Worm (Caenorhabditis elegans) whole organism, L1 larva: Measurements from ENCODE around the gene Y54G2A.11.

Experiments
- C04F5.9 ChIP-seq: sonication (generic microtip); optimal IDR thresholded peaks from 2 replicates; lab custom pipeline; 2016; ENCODE audit warnings: missing genetic modification characterization, missing compliant biosample characterization
- Y116A8C.19 ChIP-seq: sonication (generic microtip); optimal IDR thresholded peaks from 2 replicates; lab custom pipeline; 2016; ENCODE audit warnings: missing compliant biosample characterization, missing genetic modification characterization, borderline replicate concordance
- aha-1 ChIP-seq: fragments of 150-350 bp; optimal IDR thresholded peaks from 2 replicates; lab custom pipeline; 2014; ENCODE audit warnings: missing biosample characterization, missing genetic modification characterization
- ama-1 ChIP-seq: fragments of 150-350 bp; optimal IDR thresholded peaks from 2 replicates; lab custom pipeline; 2014
- blmp-1 ChIP-seq: fragments of 150-350 bp; optimal IDR thresholded peaks from 2 replicates; lab custom pipeline; 2014; ENCODE audit warnings: missing biosample characterization, missing genetic modification characterization
- ceh-8 ChIP-seq: fragments of 200-800 bp; sonication (Bioruptor generic); optimal IDR thresholded peaks from 2 replicates; lab custom pipeline; 2018; ENCODE audit warnings: mild to moderate bottlenecking, missing genetic modification characterization, moderate library complexity, missing compliant biosample characterization
- ceh-88 ChIP-seq: fragments of 200-800 bp; sonication (Bioruptor generic); IDR thresholded peaks from 2 replicates; pipeline ENCODE4 v1.3.6; 2022; ENCODE audit warnings: missing genetic modification characterization, missing compliant biosample characterization
- dpl-1 ChIP-seq, 3 experiments: fragments of 150-350 bp in 2 of 3; sonication (generic microtip) in 1 of 3; optimal IDR thresholded peaks; 2 replicates each; lab custom pipeline; 2014 to 2017; ENCODE audit warnings: missing biosample characterization in 3 of 3, missing genetic modification characterization in 3 of 3, missing genetic modification reagents in 3 of 3
- dsc-1 ChIP-seq: sonication (generic microtip); optimal IDR thresholded peaks from 2 replicates; lab custom pipeline; 2016; ENCODE audit warnings: mild to moderate bottlenecking, missing genetic modification characterization, missing compliant biosample characterization
- efl-1 ChIP-seq, 4 experiments: fragments of 150-350 bp; optimal IDR thresholded peaks in 3 of 4; peaks in 1 of 4; 1 replicate in 1 of 4; 2 replicates in 3 of 4; lab custom pipeline; 2014; ENCODE audit warnings: missing biosample characterization in 2 of 4, missing genetic modification characterization in 2 of 4, missing genetic modification reagents in 2 of 4
- elt-2 ChIP-seq: sonication (generic microtip); optimal IDR thresholded peaks from 2 replicates; lab custom pipeline; 2016; ENCODE audit warnings: missing genetic modification characterization, mild to moderate bottlenecking, inconsistent platforms, missing compliant biosample characterization, missing genetic modification reagents
- elt-3 ChIP-seq, 6 experiments: fragments of 150-350 bp in 1 of 6; sonication (generic microtip); optimal IDR thresholded peaks; 2 replicates each; lab custom pipeline; 2017 to 2018; ENCODE audit warnings: missing biosample characterization in 6 of 6, missing genetic modification characterization in 6 of 6, inconsistent platforms in 1 of 6
- ets-5 ChIP-seq: fragments of 200-800 bp; sonication (Bioruptor generic); IDR thresholded peaks from 2 replicates; pipeline ENCODE4 v1.3.6; 2022; ENCODE audit warnings: missing genetic modification characterization, missing compliant biosample characterization
- fkh-10 ChIP-seq: sonication (generic microtip); optimal IDR thresholded peaks from 2 replicates; lab custom pipeline; 2017; ENCODE audit warnings: missing biosample characterization, missing genetic modification reagents, missing genetic modification characterization
- fkh-4 ChIP-seq: sonication (generic microtip); optimal IDR thresholded peaks from 2 replicates; lab custom pipeline; 2016; ENCODE audit warnings: missing compliant biosample characterization, missing genetic modification characterization, borderline replicate concordance
- fkh-8 ChIP-seq: sonication (generic microtip); optimal IDR thresholded peaks from 2 replicates; lab custom pipeline; 2016; ENCODE audit warnings: mild to moderate bottlenecking, missing genetic modification characterization, missing compliant biosample characterization
- grh-1 ChIP-seq: fragments of 200-800 bp; sonication (Bioruptor generic); IDR thresholded peaks from 2 replicates; pipeline ENCODE4 v1.3.6; 2022; ENCODE audit warnings: missing genetic modification reagents, missing genetic modification characterization, missing compliant biosample characterization
- hlh-17 ChIP-seq: fragments of 200-800 bp; sonication (Bioruptor generic); optimal IDR thresholded peaks from 2 replicates; lab custom pipeline; 2018; ENCODE audit warnings: missing genetic modification characterization, mild to moderate bottlenecking, missing compliant biosample characterization, moderate library complexity, borderline replicate concordance
- hlh-4 ChIP-seq: sonication (generic microtip); optimal IDR thresholded peaks from 2 replicates; lab custom pipeline; 2016; ENCODE audit warnings: mild to moderate bottlenecking, missing genetic modification characterization, missing compliant biosample characterization
- jun-1 ChIP-seq: fragments of 150-350 bp; optimal IDR thresholded peaks from 2 replicates; lab custom pipeline; 2014; ENCODE audit warnings: missing biosample characterization, missing genetic modification reagents, missing genetic modification characterization
- lin-13 ChIP-seq: fragments of 150-350 bp; optimal IDR thresholded peaks from 2 replicates; lab custom pipeline; 2014; ENCODE audit warnings: missing biosample characterization, missing genetic modification reagents, missing genetic modification characterization
- lin-14 ChIP-seq: fragments of 200-800 bp; sonication (Bioruptor generic); optimal IDR thresholded peaks from 2 replicates; lab custom pipeline; 2018; ENCODE audit warnings: mild to moderate bottlenecking, missing genetic modification characterization, moderate library complexity, missing compliant biosample characterization
- lin-35 ChIP-seq, 2 experiments: fragments of 150-350 bp; optimal IDR thresholded peaks; 2 replicates each; lab custom pipeline; 2014; ENCODE audit warnings: missing biosample characterization in 2 of 2, missing genetic modification characterization in 2 of 2, missing genetic modification reagents in 2 of 2
- lin-39 ChIP-seq: fragments of 150-350 bp; optimal IDR thresholded peaks from 2 replicates; lab custom pipeline; 2014; ENCODE audit warnings: missing biosample characterization, missing genetic modification reagents, missing genetic modification characterization
- lir-3 ChIP-seq: sonication (generic microtip); optimal IDR thresholded peaks from 2 replicates; lab custom pipeline; 2016; ENCODE audit warnings: mild to moderate bottlenecking, missing genetic modification characterization, moderate library complexity, missing compliant biosample characterization; ENCODE audit not compliant: poor library complexity
- lsy-2 ChIP-seq, 2 experiments: fragments of 150-350 bp; optimal IDR thresholded peaks; 2 replicates each; lab custom pipeline; 2014; ENCODE audit warnings: missing biosample characterization in 2 of 2, missing genetic modification characterization in 2 of 2
- mab-9 ChIP-seq: fragments of 200-800 bp; sonication (Bioruptor generic); IDR thresholded peaks from 2 replicates; pipeline ENCODE4 v1.3.6; 2022; ENCODE audit warnings: missing genetic modification reagents, missing genetic modification characterization, missing compliant biosample characterization
- mef-2 ChIP-seq: fragments of 150-350 bp; optimal IDR thresholded peaks from 2 replicates; lab custom pipeline; 2014; ENCODE audit warnings: missing biosample characterization, missing genetic modification characterization
- mep-1 ChIP-seq: fragments of 150-350 bp; optimal IDR thresholded peaks from 2 replicates; lab custom pipeline; 2014; ENCODE audit warnings: missing biosample characterization, missing genetic modification characterization
- nhr-11 ChIP-seq: fragments of 150-350 bp; optimal IDR thresholded peaks from 2 replicates; lab custom pipeline; 2014; ENCODE audit warnings: missing biosample characterization, missing genetic modification characterization
- nhr-12 ChIP-seq: sonication (generic microtip); optimal IDR thresholded peaks from 2 replicates; lab custom pipeline; 2017; ENCODE audit warnings: missing biosample characterization, missing genetic modification characterization
- nhr-19 ChIP-seq: fragments of 200-800 bp; sonication (Bioruptor generic); conservative IDR thresholded peaks from 2 replicates; pipeline ENCODE4 v1.3.6; 2022; ENCODE audit warnings: missing genetic modification characterization, missing compliant biosample characterization
- nhr-20 ChIP-seq: sonication (generic microtip); optimal IDR thresholded peaks from 2 replicates; lab custom pipeline; 2016; ENCODE audit warnings: mild to moderate bottlenecking, missing genetic modification characterization, missing compliant biosample characterization
- nhr-237 ChIP-seq: fragments of 150-350 bp; optimal IDR thresholded peaks from 2 replicates; lab custom pipeline; 2014; ENCODE audit warnings: missing biosample characterization, missing genetic modification characterization
- nhr-71 ChIP-seq: sonication (generic microtip); optimal IDR thresholded peaks from 2 replicates; lab custom pipeline; 2016; ENCODE audit warnings: mild to moderate bottlenecking, missing genetic modification characterization, moderate library complexity, missing compliant biosample characterization
- nhr-76 ChIP-seq: sonication (generic microtip); optimal IDR thresholded peaks from 2 replicates; lab custom pipeline; 2017; ENCODE audit warnings: missing biosample characterization, missing genetic modification characterization
- nhr-77 ChIP-seq: fragments of 150-350 bp; optimal IDR thresholded peaks from 2 replicates; lab custom pipeline; 2014; ENCODE audit warnings: missing biosample characterization, missing genetic modification characterization
- nhr-85 ChIP-seq: sonication (generic microtip); peaks from one replicate; lab custom pipeline; 2016; ENCODE audit warnings: missing genetic modification characterization, inconsistent platforms, missing compliant biosample characterization
- nhr-90 ChIP-seq: sonication (generic microtip); optimal IDR thresholded peaks from 2 replicates; lab custom pipeline; 2016; ENCODE audit warnings: mild to moderate bottlenecking, missing genetic modification characterization, missing compliant biosample characterization; ENCODE audit not compliant: poor library complexity
- pax-3 ChIP-seq: fragments of 200-800 bp; sonication (Bioruptor generic); optimal IDR thresholded peaks from 2 replicates; lab custom pipeline; 2018; ENCODE audit warnings: mild to moderate bottlenecking, missing genetic modification characterization, moderate library complexity, missing compliant biosample characterization
- snu-23 ChIP-seq: sonication (generic microtip); optimal IDR thresholded peaks from 2 replicates; lab custom pipeline; 2016; ENCODE audit warnings: missing genetic modification characterization, missing compliant biosample characterization
- sptf-1 ChIP-seq: fragments of 150-350 bp; optimal IDR thresholded peaks from 2 replicates; lab custom pipeline; 2014; ENCODE audit warnings: missing biosample characterization, missing genetic modification characterization
- sup-37 ChIP-seq: fragments of 200-800 bp; sonication (Bioruptor generic); optimal IDR thresholded peaks from 2 replicates; lab custom pipeline; 2018; ENCODE audit warnings: mild to moderate bottlenecking, missing genetic modification characterization, missing compliant biosample characterization
- unc-130 ChIP-seq: fragments of 150-350 bp; optimal IDR thresholded peaks from 2 replicates; lab custom pipeline; 2017; ENCODE audit warnings: missing biosample characterization, missing genetic modification characterization, inconsistent platforms
- unc-30 ChIP-seq: sonication (generic microtip); optimal IDR thresholded peaks from 2 replicates; lab custom pipeline; 2017; ENCODE audit warnings: missing biosample characterization, missing genetic modification characterization
- vab-15 ChIP-seq: sonication (generic microtip); optimal IDR thresholded peaks from 2 replicates; lab custom pipeline; 2017; ENCODE audit warnings: missing genotype, mild to moderate bottlenecking, missing genetic modification characterization, missing compliant biosample characterization
- zip-4 ChIP-seq: fragments of 200-800 bp; sonication (Bioruptor generic); optimal IDR thresholded peaks from 2 replicates; lab custom pipeline; 2018; ENCODE audit warnings: mild to moderate bottlenecking, missing genetic modification characterization, moderate library complexity, missing compliant biosample characterization
- ztf-4 ChIP-seq: fragments of 150-350 bp; optimal IDR thresholded peaks from 2 replicates; lab custom pipeline; 2014; ENCODE audit warnings: missing biosample characterization, missing genetic modification characterization

The Y54G2A.11 gene

DNA sequence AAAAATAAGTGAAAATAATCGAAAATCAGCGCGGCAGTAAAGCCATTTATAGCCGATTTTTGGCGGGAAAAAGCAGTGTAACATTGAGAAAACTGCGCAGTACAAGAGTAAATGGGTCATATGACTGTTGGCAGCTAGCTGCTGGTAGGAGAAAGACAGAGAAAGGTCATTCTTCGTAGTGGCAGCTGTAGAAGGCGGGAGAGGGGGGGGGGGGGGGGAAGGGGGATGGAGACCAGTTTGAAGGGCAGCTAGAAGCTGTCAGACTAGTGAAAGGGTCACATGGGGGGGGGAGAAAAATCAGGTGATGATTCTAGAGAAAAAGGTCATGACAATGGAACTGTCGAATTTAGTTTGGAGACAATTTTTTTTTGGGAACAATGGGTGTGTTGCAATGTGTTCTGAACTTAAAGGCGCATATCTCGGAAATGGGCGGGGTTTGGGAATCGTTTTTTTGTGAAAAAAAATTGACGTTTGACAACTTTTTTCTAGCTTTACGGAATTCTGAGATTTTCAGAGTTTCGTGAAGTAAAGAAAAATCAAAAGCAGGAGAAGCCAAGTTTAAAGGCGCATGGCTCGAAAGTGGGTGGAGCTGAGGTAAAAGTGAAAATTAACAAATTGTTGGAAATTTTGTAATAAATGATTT lies 738 bp upstream of the Y54G2A.11 start:
- TF ChIP-seq nhr-85, result peak; percentile 94
- peak; percentile 62 for TF ChIP-seq blmp-1 (tag; lab: Kevin White, UChicago)
- TF ChIP-seq zip-4, result no peak
- TF ChIP-seq hlh-4 (tag; lab: Kevin White, UChicago), result no peak
- TF ChIP-seq nhr-237 (tag; lab: Kevin White, UChicago), result no peak
- TF ChIP-seq nhr-20 (tag; lab: Kevin White, UChicago), result no peak
- no peak for TF ChIP-seq ztf-4 (tag; lab: Kevin White, UChicago)
- TF ChIP-seq ets-5 (GFP tag; lab: Robert Waterston, UW), result no peak
- no peak for TF ChIP-seq Y116A8C.19 (tag; lab: Kevin White, UChicago)
- no peak for TF ChIP-seq aha-1 (tag; lab: Kevin White, UChicago)
- peak; percentile 79 for TF ChIP-seq grh-1
- no peak for TF ChIP-seq ceh-88 (GFP tag; lab: Robert Waterston, UW)
- TF ChIP-seq ceh-8, result no peak
- TF ChIP-seq nhr-76, result no peak
- no peak for TF ChIP-seq dsc-1
- no peak for TF ChIP-seq nhr-77 (tag; lab: Kevin White, UChicago)
- peak; percentile 28 for TF ChIP-seq mep-1
- no peak for TF ChIP-seq efl-1 (optimal IDR thresholded peaks at IDR 0.05; lab: Kevin White, UChicago)
- TF ChIP-seq efl-1 (GFP tag; optimal IDR thresholded peaks at IDR 0.05 in 1 of 2; lab: Kevin White, UChicago), result peak in 1 of 2 experiments; percentile 15
- TF ChIP-seq lin-39, result no peak
- peak; percentile 46 for TF ChIP-seq ama-1
- TF ChIP-seq lin-14, result peak; percentile 74
- no peak for TF ChIP-seq C04F5.9 (tag; lab: Kevin White, UChicago)
- no peak for TF ChIP-seq elt-3 (tag; optimal IDR thresholded peaks at IDR 0.05; lab: Kevin White, UChicago)
- TF ChIP-seq mab-9 (GFP tag; lab: Robert Waterston, UW), result no peak
- TF ChIP-seq sup-37 (GFP tag; lab: Kevin White, UChicago), result no peak
- TF ChIP-seq snu-23 (GFP tag; lab: Kevin White, UChicago), result no peak
- TF ChIP-seq nhr-19, result 0 out of 2 replicates have a peak, but pooled peaks have one; percentile 23
- TF ChIP-seq pax-3 (tag; lab: Kevin White, UChicago), result peak; percentile 44
- TF ChIP-seq mef-2, result no peak
- TF ChIP-seq nhr-71 (tag; lab: Kevin White, UChicago), result no peak
- TF ChIP-seq elt-2 (tag; lab: Kevin White, UChicago), result no peak
- TF ChIP-seq nhr-12, result no peak
- no peak for TF ChIP-seq fkh-4 (tag; lab: Kevin White, UChicago)
- no peak for TF ChIP-seq nhr-90 (tag; lab: Kevin White, UChicago)
- TF ChIP-seq unc-130 (tag; lab: Kevin White, UChicago), result no peak
- TF ChIP-seq vab-15 (tag; lab: Kevin White, UChicago), result no peak
- no peak for TF ChIP-seq lir-3 (tag; lab: Kevin White, UChicago)
- TF ChIP-seq lin-35 (GFP tag; optimal IDR thresholded peaks at IDR 0.05; lab: Kevin White, UChicago), result peak in 1 of 2 experiments; percentile 31
- no peak for TF ChIP-seq jun-1
- no peak for TF ChIP-seq unc-30 (tag; lab: Kevin White, UChicago)
- TF ChIP-seq lin-13 (GFP tag; lab: Kevin White, UChicago), result no peak
- TF ChIP-seq fkh-10 (GFP tag; lab: Kevin White, UChicago), result no peak
- TF ChIP-seq hlh-17 (GFP tag; lab: Kevin White, UChicago), result no peak
- no peak for TF ChIP-seq sptf-1 (tag; lab: Kevin White, UChicago)
- TF ChIP-seq fkh-8 (tag; lab: Kevin White, UChicago), result no peak
- TF ChIP-seq nhr-11 (tag; lab: Kevin White, UChicago), result no peak
- TF ChIP-seq dpl-1 (GFP tag; optimal IDR thresholded peaks at IDR 0.05; lab: Kevin White, UChicago), result peak in 2 of 3 experiments; percentile 20 to 45
- TF ChIP-seq lsy-2 (tag; optimal IDR thresholded peaks at IDR 0.05; lab: Kevin White, UChicago), result no peak
